Fruit fly (Drosophila melanogaster) whole organism: ENCODE results near the gene dop.

Experiments
- CG8478 ChIP-seq: fragments of >200 bp; optimal IDR thresholded peaks from 2 replicates; lab custom pipeline; 2018; ENCODE audit warnings: inconsistent platforms
- EcR ChIP-seq, 2 experiments: fragments of >200 bp; optimal IDR thresholded peaks; 2 replicates each; lab custom pipeline; 2017; ENCODE audit warnings: missing biosample characterization in 2 of 2, missing genetic modification characterization in 2 of 2, missing genetic modification reagents in 2 of 2
- pan ChIP-seq: fragments of >200 bp; optimal IDR thresholded peaks from 2 replicates; lab custom pipeline; 2017
- usp ChIP-seq: fragments of >200 bp; optimal IDR thresholded peaks from 2 replicates; lab custom pipeline; 2017; ENCODE audit warnings: missing biosample characterization, missing genetic modification characterization, mixed read lengths

DNA sequence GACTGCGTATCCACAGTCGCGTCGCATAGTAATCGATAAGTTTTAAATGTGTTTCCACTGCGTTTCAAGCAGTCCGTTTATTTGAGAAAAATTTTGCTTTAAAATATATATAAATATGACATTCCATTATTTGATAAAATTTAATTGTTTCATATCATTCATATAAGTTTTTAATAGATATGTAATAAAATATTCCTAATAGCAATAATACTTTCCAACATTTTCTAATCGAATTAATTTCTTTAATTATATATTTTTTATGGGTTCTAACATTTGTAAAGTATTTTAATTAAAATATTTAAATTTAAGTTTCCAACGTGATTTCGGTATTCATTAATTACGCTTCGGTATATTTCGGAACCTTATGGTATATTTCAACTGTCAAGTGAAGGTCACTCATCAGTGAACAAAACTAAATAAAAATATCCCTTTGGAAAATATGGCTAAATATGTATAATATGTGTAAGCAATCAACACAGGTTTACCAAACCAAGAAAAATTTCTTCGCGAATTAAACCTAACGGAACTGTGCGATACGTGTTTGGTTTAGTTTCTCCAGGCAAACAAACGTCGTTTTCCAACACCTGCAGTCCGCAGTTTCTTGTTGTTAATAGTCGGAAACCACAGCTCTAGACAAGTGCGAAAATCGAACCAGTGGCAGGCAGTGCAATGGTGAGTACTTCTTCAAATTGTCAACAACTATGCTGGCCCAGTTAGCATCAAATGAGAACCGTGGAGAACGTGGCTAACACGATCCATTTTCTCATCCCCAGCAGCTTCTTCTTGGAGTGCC, 2.6 kb upstream of the dop start, which contains the start of the genes CG7739 and SCCRO:
- no peak for TF ChIP-seq CG8478 (lab: Kevin White, UChicago)
- TF ChIP-seq EcR (GFP tag; optimal IDR thresholded peaks at IDR 0.05; lab: Kevin White, UChicago), result no peak
- no peak for TF ChIP-seq usp (GFP tag; lab: Kevin White, UChicago)
- no peak for TF ChIP-seq pan (lab: Kevin White, UChicago)
